Worm (Caenorhabditis elegans): ENCODE data around the gene F28A12.3.

The F28A12.3 gene

ce11 chrV:8631277-8631765 is 9.8 kb downstream of the F28A12.3 start, which contains the start of gene atg-18 (continued):
- TF ChIP-seq snpc-1.1 (tag; optimal IDR thresholded peaks at IDR 0.05; ENCODE audit: insufficient read depth) (no peak), cebp-2 (GFP tag; IDR thresholded peaks at IDR 0.05) (no peak), nhr-120 (GFP tag; IDR thresholded peaks at IDR 0.05) (no peak), ztf-3 (GFP tag; optimal IDR thresholded peaks at IDR 0.05) (no peak), ceh-79 (tag; optimal IDR thresholded peaks at IDR 0.05) (no peak), ceh-100 (GFP tag; IDR thresholded peaks at IDR 0.05) (no peak), nhr-90 (tag; optimal IDR thresholded peaks at IDR 0.05) (no peak), hrde-1 (tag; optimal IDR thresholded peaks at IDR 0.05; ENCODE audit: borderline replicate concordance) (no peak), C17E4.6 (GFP tag; IDR thresholded peaks at IDR 0.05) (no peak), attf-3 (GFP tag; conservative IDR thresholded peaks at IDR 0.05) (no peak), ekl-4 (GFP tag; IDR thresholded peaks at IDR 0.05) (no peak), nhr-179 (tag; optimal IDR thresholded peaks at IDR 0.05) (no peak), lin-54 (GFP tag; optimal IDR thresholded peaks at IDR 0.05) (no peak), nfyb-1 (GFP tag; IDR thresholded peaks at IDR 0.05) (peak; percentile 66; the same call in 1 of the 2 replicates), nfya-1 (tag; optimal IDR thresholded peaks at IDR 0.05; ENCODE audit: borderline replicate concordance, insufficient read depth) (no peak), D2030.7 (GFP tag; IDR thresholded peaks at IDR 0.05) (no peak), lag-1 (GFP tag; IDR thresholded peaks at IDR 0.05) (no peak), dox-1 (GFP tag; IDR thresholded peaks at IDR 0.05) (no peak; the same call in 1 of the 2 replicates), hsf-1 (GFP tag; IDR thresholded peaks at IDR 0.05) (no peak), snpc-4 (GFP tag; optimal IDR thresholded peaks at IDR 0.05) (no peak), snpc-4 (tag; optimal IDR thresholded peaks at IDR 0.05) (peak in 1 of 4 experiments; percentile 26), F57A8.1 (GFP tag; optimal IDR thresholded peaks at IDR 0.05) (no peak), madf-8 (GFP tag; conservative IDR thresholded peaks at IDR 0.05) (no peak), snpc-3.4 (tag; optimal IDR thresholded peaks at IDR 0.05) (no peak), Y79H2A.3 (GFP tag; conservative IDR thresholded peaks at IDR 0.05) (no peak), madf-3 (GFP tag; IDR thresholded peaks at IDR 0.05) (no peak), ztf-6 (GFP tag; IDR thresholded peaks at IDR 0.05) (no peak), lin-35 (GFP tag; optimal IDR thresholded peaks at IDR 0.05) (no peak), lir-1 (GFP tag; conservative IDR thresholded peaks at IDR 0.05) (0 out of 2 replicates have a peak, but pooled peaks have one; percentile 16), repo-1 (tag; optimal IDR thresholded peaks at IDR 0.05) (no peak), B0035.1 (tag; optimal IDR thresholded peaks at IDR 0.05) (no peak), Y53F4B.3 (GFP tag; IDR thresholded peaks at IDR 0.05) (no peak), ztf-18 (tag; optimal IDR thresholded peaks at IDR 0.05) (peak; percentile 41), F55B11.4 (tag; optimal IDR thresholded peaks at IDR 0.05; ENCODE audit: borderline replicate concordance, insufficient read depth) (no peak), nhr-80 (tag; optimal IDR thresholded peaks at IDR 0.05) (peak; percentile 82), let-607 (tag; optimal IDR thresholded peaks at IDR 0.05) (no peak), ccch-3 (GFP tag; optimal IDR thresholded peaks at IDR 0.05) (no peak), F37B4.10 (GFP tag; IDR thresholded peaks at IDR 0.05) (no peak), T07F8.4 (tag; optimal IDR thresholded peaks at IDR 0.05) (no peak), ztf-28 (GFP tag; IDR thresholded peaks at IDR 0.05) (no peak), cebp-1 (GFP tag; IDR thresholded peaks at IDR 0.05) (0 out of 2 replicates have a peak, but pooled peaks have one; percentile 15), cebp-1 (tag; optimal IDR thresholded peaks at IDR 0.05) (no peak), egrh-3 (GFP tag; IDR thresholded peaks at IDR 0.05) (no peak), K12H6.12 (tag; optimal IDR thresholded peaks at IDR 0.05) (peak; percentile 56), egl-18 (GFP tag; IDR thresholded peaks at IDR 0.05) (no peak), F22D6.2 (tag; optimal IDR thresholded peaks at IDR 0.05) (no peak), ceh-27 (GFP tag; optimal IDR thresholded peaks at IDR 0.05) (no peak), pha-4 (tag; optimal IDR thresholded peaks at IDR 0.05) (peak; percentile 26)
